Fruit fly (Drosophila melanogaster) whole organism, pupa: ENCODE results near the gene CG33235.

Source experiments
- CG10348 ChIP-seq: fragments of 200-800 bp; sonication (Bioruptor generic); IDR thresholded peaks from 2 replicates; pipeline ENCODE4 v1.3.6; 2022; ENCODE audit warnings: missing biosample characterization, missing genetic modification characterization
- CG12605 ChIP-seq: fragments of 200-800 bp; sonication (Bioruptor generic); IDR thresholded peaks from 2 replicates; pipeline ENCODE4 v1.3.6; 2022; ENCODE audit warnings: missing biosample characterization, missing genetic modification characterization
- CG13204 ChIP-seq: fragments of 200-800 bp; sonication (Bioruptor generic); optimal IDR thresholded peaks from 2 replicates; lab custom pipeline; 2018; ENCODE audit warnings: missing biosample characterization, mild to moderate bottlenecking, missing genetic modification characterization, moderate library complexity
- CG14655 ChIP-seq: fragments of 200-800 bp; sonication (Bioruptor generic); optimal IDR thresholded peaks from 3 replicates; lab custom pipeline; 2017; ENCODE audit warnings: mild to moderate bottlenecking, missing biosample characterization, missing genetic modification reagents, missing genetic modification characterization
- CG15710 ChIP-seq: fragments of 200-800 bp; sonication (Bioruptor generic); optimal IDR thresholded peaks from 2 replicates; lab custom pipeline; 2018; ENCODE audit warnings: missing biosample characterization, mild to moderate bottlenecking, missing genetic modification characterization, moderate library complexity
- CG17806 ChIP-seq: fragments of 200-800 bp; sonication (Bioruptor generic); optimal IDR thresholded peaks from 2 replicates; lab custom pipeline; 2018; ENCODE audit warnings: missing biosample characterization, mild to moderate bottlenecking, missing genetic modification characterization, moderate library complexity
- CG32121 ChIP-seq: fragments of 200-800 bp; sonication (Bioruptor generic); IDR thresholded peaks from 2 replicates; pipeline ENCODE4 v1.3.6; 2022; ENCODE audit warnings: missing biosample characterization, missing genetic modification characterization
- CG34367 ChIP-seq: fragments of 200-800 bp; sonication (Bioruptor generic); optimal IDR thresholded peaks from 2 replicates; lab custom pipeline; 2018; ENCODE audit warnings: missing biosample characterization, mild to moderate bottlenecking, missing genetic modification characterization
- CG4496 ChIP-seq: fragments of 200-800 bp; sonication (Bioruptor generic); IDR thresholded peaks from 3 replicates; pipeline ENCODE4 v1.3.6; 2022; ENCODE audit warnings: missing biosample characterization, missing genetic modification characterization
- CG8159 ChIP-seq: fragments of 200-800 bp; sonication (Bioruptor generic); optimal IDR thresholded peaks from 3 replicates; lab custom pipeline; 2018; ENCODE audit warnings: missing biosample characterization, mild to moderate bottlenecking, missing genetic modification characterization, moderate library complexity
- CG8301 ChIP-seq: fragments of 200-800 bp; sonication (Bioruptor generic); optimal IDR thresholded peaks from 2 replicates; lab custom pipeline; 2018; ENCODE audit warnings: missing biosample characterization, mild to moderate bottlenecking, missing genetic modification characterization
- CG9948 ChIP-seq: fragments of 200-800 bp; sonication (Bioruptor generic); optimal IDR thresholded peaks from 2 replicates; lab custom pipeline; 2018; ENCODE audit warnings: missing biosample characterization, mild to moderate bottlenecking, missing genetic modification characterization, moderate library complexity
- D1 ChIP-seq: fragments of 200-800 bp; sonication (Bioruptor generic); optimal IDR thresholded peaks from 2 replicates; lab custom pipeline; 2018; ENCODE audit warnings: missing biosample characterization, mild to moderate bottlenecking, missing genetic modification characterization, moderate library complexity
- EcR ChIP-seq: fragments of 200-800 bp; sonication (Bioruptor generic); optimal IDR thresholded peaks from 3 replicates; lab custom pipeline; 2019; ENCODE audit warnings: missing biosample characterization, missing genetic modification characterization, mild to moderate bottlenecking, moderate library complexity, missing genetic modification reagents
- Ets98B ChIP-seq: fragments of 200-800 bp; sonication (Bioruptor generic); IDR thresholded peaks from 2 replicates; pipeline ENCODE4 v1.3.6; 2022; ENCODE audit warnings: missing biosample characterization, missing genetic modification characterization
- Pif1A ChIP-seq: fragments of 200-800 bp; sonication (Bioruptor generic); optimal IDR thresholded peaks from 3 replicates; lab custom pipeline; 2016; ENCODE audit warnings: missing biosample characterization, missing genetic modification characterization
- Pif1B ChIP-seq: fragments of 200-800 bp; sonication (Bioruptor generic); optimal IDR thresholded peaks from 3 replicates; lab custom pipeline; 2016; ENCODE audit warnings: missing biosample characterization, missing genetic modification characterization
- Snoo ChIP-seq: fragments of 200-800 bp; sonication (Bioruptor generic); optimal IDR thresholded peaks from 3 replicates; lab custom pipeline; 2017; ENCODE audit warnings: missing biosample characterization, mild to moderate bottlenecking, missing genetic modification characterization, inconsistent platforms
- fd96Ca ChIP-seq: fragments of 200-800 bp; sonication (Bioruptor generic); IDR thresholded peaks from 3 replicates; pipeline ENCODE4 v1.3.6; 2022; ENCODE audit warnings: missing biosample characterization, missing genetic modification characterization
- gl ChIP-seq: fragments of 200-800 bp; sonication (Bioruptor generic); optimal IDR thresholded peaks from 2 replicates; lab custom pipeline; 2018; ENCODE audit warnings: missing biosample characterization, mild to moderate bottlenecking, missing genetic modification characterization
- rn ChIP-seq: fragments of 200-800 bp; sonication (Bioruptor generic); IDR thresholded peaks from 2 replicates; pipeline ENCODE4 v1.3.6; 2022; ENCODE audit warnings: missing biosample characterization, missing genetic modification characterization

The CG33235 gene

DNA sequence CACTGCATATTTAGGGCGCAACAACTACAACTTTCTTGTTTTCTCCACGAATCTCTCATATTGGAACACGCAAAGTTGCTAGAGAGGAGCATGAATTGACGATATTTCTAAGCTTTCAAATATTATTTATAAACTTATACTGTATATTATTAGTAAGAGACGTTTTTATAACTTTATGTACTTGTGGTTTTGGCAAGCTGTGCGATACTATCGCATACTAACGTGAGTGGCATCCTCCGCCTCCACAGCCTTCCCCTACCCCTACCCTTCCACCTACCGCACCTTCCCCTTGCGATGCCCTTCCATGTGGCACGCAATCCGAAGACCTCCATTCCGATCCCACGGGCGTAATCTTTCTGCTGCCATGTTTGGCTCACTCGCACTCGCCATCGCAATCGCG is 23.1 kb downstream of the CG33235 start:
- TF ChIP-seq Pif1B (GFP tag; lab: Kevin White, UChicago) (no peak), fd96Ca (GFP tag; lab: Robert Waterston, UW) (no peak), CG14655 (GFP tag; lab: Kevin White, UChicago) (no peak), EcR (GFP tag; lab: Kevin White, UChicago) (no peak), CG15710 (tag; lab: Kevin White, UChicago) (no peak), CG12605 (GFP tag; lab: Robert Waterston, UW) (no peak), D1 (tag; lab: Kevin White, UChicago) (no peak), CG10348 (GFP tag; lab: Robert Waterston, UW) (no peak), CG8301 (tag; lab: Kevin White, UChicago) (no peak), CG32121 (no peak), rn (no peak), CG34367 (tag; lab: Kevin White, UChicago) (no peak), CG9948 (tag; lab: Kevin White, UChicago) (no peak), CG13204 (GFP tag; lab: Kevin White, UChicago) (no peak), Snoo (tag; lab: Kevin White, UChicago) (no peak), Pif1A (GFP tag; lab: Kevin White, UChicago) (no peak), CG8159 (tag; lab: Kevin White, UChicago) (no peak)
- TF ChIP-seq, all 21 proteins: peak for 0

dm6 chrX:11466757-11467156 is 24.6 kb downstream of the CG33235 start:
- 0 out of 3 replicates have a peak, but pooled peaks have one; percentile 22 for TF ChIP-seq fd96Ca (GFP tag; lab: Robert Waterston, UW)
- TF ChIP-seq Ets98B (GFP tag; lab: Robert Waterston, UW): no peak
- 0 out of 3 replicates have a peak, but pooled peaks have one; percentile 34 for TF ChIP-seq CG4496 (GFP tag; lab: Robert Waterston, UW)
- TF ChIP-seq, all 21 proteins: peak for 2

dm6 chrX:11464047-11464446 is 27.3 kb downstream of the CG33235 start:
- TF ChIP-seq CG8159 (tag; lab: Kevin White, UChicago): no peak
- no peak for TF ChIP-seq CG32121
- no peak for TF ChIP-seq Ets98B (GFP tag; lab: Robert Waterston, UW)
- no peak for TF ChIP-seq CG12605 (GFP tag; lab: Robert Waterston, UW)
- TF ChIP-seq CG9948 (tag; lab: Kevin White, UChicago): no peak
- no peak for TF ChIP-seq fd96Ca (GFP tag; lab: Robert Waterston, UW)
- no peak for TF ChIP-seq CG34367 (tag; lab: Kevin White, UChicago)
- no peak for TF ChIP-seq CG13204 (GFP tag; lab: Kevin White, UChicago)
- TF ChIP-seq Pif1A (GFP tag; lab: Kevin White, UChicago): no peak
- TF ChIP-seq D1 (tag; lab: Kevin White, UChicago): no peak

DNA sequence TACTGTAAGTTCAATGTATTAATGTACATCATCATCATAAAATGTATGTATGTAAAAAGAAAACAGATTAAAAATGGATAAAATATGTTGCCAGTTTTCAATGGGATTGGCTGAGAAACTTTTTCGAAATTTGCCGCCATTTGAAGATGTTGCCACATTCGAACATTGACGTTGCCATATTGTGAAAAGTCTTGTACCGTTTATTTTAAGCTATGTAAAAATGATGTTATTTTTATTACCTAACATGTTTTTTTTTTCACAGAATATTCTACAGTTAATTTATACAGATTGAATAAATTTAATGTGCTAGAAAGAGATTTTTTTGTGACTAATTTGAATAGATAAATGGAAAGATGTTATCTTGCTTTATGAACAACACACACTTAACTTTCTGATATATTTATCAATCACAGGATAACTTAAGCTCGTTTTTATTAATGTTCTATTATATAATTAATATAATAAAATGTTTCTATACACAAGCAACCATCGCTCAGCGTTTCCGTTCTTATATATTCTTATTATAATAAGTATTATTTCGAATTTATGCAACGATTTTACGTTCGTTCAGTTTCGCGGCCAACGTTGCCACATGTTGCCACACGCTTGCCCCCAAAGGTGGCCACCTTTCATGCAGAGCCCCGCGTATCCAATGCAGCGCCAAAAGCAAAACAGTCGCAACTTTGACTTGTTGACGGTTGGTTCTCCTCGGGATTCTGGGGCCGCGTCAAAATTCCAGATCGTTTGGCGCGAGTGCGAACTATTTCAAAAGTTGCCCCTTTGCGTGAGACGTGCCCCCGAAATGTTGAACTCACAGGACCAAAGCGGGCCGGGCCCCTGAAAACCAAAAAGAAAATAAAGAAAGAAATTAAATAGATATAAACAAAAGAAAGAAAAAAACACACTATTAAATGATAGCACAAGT is 32.2 kb downstream of the CG33235 start, which contains the start of gene CG43155:
Gene CG43155, plus strand, starts transcription at position 875 of the 925 bp plus-strand sequence.
- TF ChIP-seq CG8159 (tag; lab: Kevin White, UChicago) (no peak), D1 (tag; lab: Kevin White, UChicago) (no peak), CG15710 (tag; lab: Kevin White, UChicago) (no peak), CG13204 (GFP tag; lab: Kevin White, UChicago) (no peak), Pif1B (GFP tag; lab: Kevin White, UChicago) (no peak), EcR (GFP tag; lab: Kevin White, UChicago) (no peak), Pif1A (GFP tag; lab: Kevin White, UChicago) (no peak), CG14655 (GFP tag; lab: Kevin White, UChicago) (no peak), CG34367 (tag; lab: Kevin White, UChicago) (no peak), CG32121 (no peak), CG4496 (GFP tag; lab: Robert Waterston, UW) (no peak), gl (tag; lab: Kevin White, UChicago) (no peak), CG8301 (tag; lab: Kevin White, UChicago) (no peak), CG17806 (no peak), rn (no peak), CG10348 (GFP tag; lab: Robert Waterston, UW) (no peak), fd96Ca (GFP tag; lab: Robert Waterston, UW) (no peak), CG9948 (tag; lab: Kevin White, UChicago) (no peak), CG12605 (GFP tag; lab: Robert Waterston, UW) (no peak)

DNA sequence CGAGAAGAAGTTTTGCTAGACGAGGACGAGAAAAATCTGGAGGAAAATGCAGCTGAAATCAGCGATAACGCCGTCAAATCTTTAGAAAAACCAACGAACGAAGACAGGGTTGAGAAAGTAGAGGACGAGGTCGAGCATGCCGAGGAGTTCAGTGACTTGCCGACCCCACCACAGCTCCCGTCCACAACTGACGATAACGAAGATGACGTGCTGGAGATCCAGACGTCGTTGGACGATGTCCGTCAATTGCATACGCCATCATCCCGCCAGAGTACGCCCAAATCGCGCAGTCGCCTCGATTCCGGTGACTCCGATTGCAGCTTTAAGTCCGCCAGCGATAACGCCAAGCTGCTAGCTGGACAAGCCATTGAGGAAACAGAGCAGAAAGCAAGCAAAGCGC is 34.2 kb downstream of the CG33235 start:
- no peak for TF ChIP-seq CG12605 (GFP tag; lab: Robert Waterston, UW)
- TF ChIP-seq CG15710 (tag; lab: Kevin White, UChicago): no peak
- TF ChIP-seq EcR (GFP tag; lab: Kevin White, UChicago): peak; percentile 82
